Worm (Caenorhabditis elegans) whole organism, early embryonic: ENCODE results near the gene F53E4.2.

ENCODE experiments used
- B0310.2 ChIP-seq: sonication (generic microtip); optimal IDR thresholded peaks from 2 replicates; lab custom pipeline; 2016; ENCODE audit warnings: mild to moderate bottlenecking, missing genetic modification characterization, missing compliant biosample characterization
- F13C5.2 ChIP-seq: sonication (generic microtip); optimal IDR thresholded peaks from 2 replicates; lab custom pipeline; 2017; ENCODE audit warnings: mild to moderate bottlenecking, missing genetic modification characterization, inconsistent platforms, missing compliant biosample characterization
- aly-1 ChIP-seq: sonication (generic microtip); optimal IDR thresholded peaks from 2 replicates; lab custom pipeline; 2016; ENCODE audit warnings: missing genetic modification characterization, missing compliant biosample characterization
- ama-1 ChIP-seq: fragments of 150-350 bp; optimal IDR thresholded peaks from 2 replicates; lab custom pipeline; 2014
- ceh-13 ChIP-seq: fragments of 200-800 bp; sonication (Bioruptor generic); optimal IDR thresholded peaks from 2 replicates; lab custom pipeline; 2018; ENCODE audit warnings: mild to moderate bottlenecking, missing genetic modification characterization, missing compliant biosample characterization
- ceh-36 ChIP-seq: sonication (generic microtip); optimal IDR thresholded peaks from 2 replicates; lab custom pipeline; 2016; ENCODE audit warnings: missing genetic modification characterization, inconsistent platforms, missing compliant biosample characterization
- ets-7 ChIP-seq: sonication (generic microtip); optimal IDR thresholded peaks from 2 replicates; lab custom pipeline; 2016; ENCODE audit warnings: missing genotype, missing genetic modification characterization, missing compliant biosample characterization
- flt-1 ChIP-seq: fragments of 200-800 bp; sonication (Bioruptor generic); IDR thresholded peaks from 2 replicates; pipeline ENCODE4 v1.3.6; 2022; ENCODE audit warnings: missing genetic modification characterization, missing compliant biosample characterization
- hmbx-1 ChIP-seq: sonication (generic microtip); optimal IDR thresholded peaks from 2 replicates; lab custom pipeline; 2016; ENCODE audit warnings: mild to moderate bottlenecking, missing genetic modification characterization, missing compliant biosample characterization
- hmg-4 ChIP-seq: fragments of 200-800 bp; sonication (Bioruptor generic); optimal IDR thresholded peaks from 2 replicates; lab custom pipeline; 2018; ENCODE audit warnings: mild to moderate bottlenecking, missing genetic modification characterization, missing compliant biosample characterization
- hnd-1 ChIP-seq: sonication (generic microtip); optimal IDR thresholded peaks from 2 replicates; lab custom pipeline; 2016; ENCODE audit warnings: missing genetic modification characterization, missing compliant biosample characterization
- pes-1 ChIP-seq: fragments of 200-800 bp; sonication (Bioruptor generic); IDR thresholded peaks from 2 replicates; pipeline ENCODE4 v1.3.6; 2022; ENCODE audit warnings: missing genetic modification reagents, missing genetic modification characterization, missing compliant biosample characterization
- scrt-1 ChIP-seq: fragments of 200-800 bp; sonication (Bioruptor generic); IDR thresholded peaks from 2 replicates; pipeline ENCODE4 v1.3.6; 2022; ENCODE audit warnings: missing genetic modification characterization, missing compliant biosample characterization
- sea-1 ChIP-seq: fragments of 200-800 bp; sonication (Bioruptor generic); conservative IDR thresholded peaks from 2 replicates; pipeline ENCODE4 v1.3.6; 2022; ENCODE audit warnings: missing genetic modification characterization, missing compliant biosample characterization
- tbx-11 ChIP-seq: fragments of 200-800 bp; sonication (Bioruptor generic); IDR thresholded peaks from 2 replicates; pipeline ENCODE4 v1.3.6; 2022; ENCODE audit warnings: missing genetic modification characterization, missing compliant biosample characterization
- tbx-37 ChIP-seq: fragments of 200-800 bp; sonication (Bioruptor generic); conservative IDR thresholded peaks from 2 replicates; pipeline ENCODE4 v1.3.6; 2022; ENCODE audit warnings: missing genetic modification reagents, missing genetic modification characterization, missing compliant biosample characterization
- tra-4 ChIP-seq: sonication (generic microtip); optimal IDR thresholded peaks from 2 replicates; lab custom pipeline; 2017; ENCODE audit warnings: missing genetic modification characterization, missing compliant biosample characterization

The F53E4.2 gene

DNA sequence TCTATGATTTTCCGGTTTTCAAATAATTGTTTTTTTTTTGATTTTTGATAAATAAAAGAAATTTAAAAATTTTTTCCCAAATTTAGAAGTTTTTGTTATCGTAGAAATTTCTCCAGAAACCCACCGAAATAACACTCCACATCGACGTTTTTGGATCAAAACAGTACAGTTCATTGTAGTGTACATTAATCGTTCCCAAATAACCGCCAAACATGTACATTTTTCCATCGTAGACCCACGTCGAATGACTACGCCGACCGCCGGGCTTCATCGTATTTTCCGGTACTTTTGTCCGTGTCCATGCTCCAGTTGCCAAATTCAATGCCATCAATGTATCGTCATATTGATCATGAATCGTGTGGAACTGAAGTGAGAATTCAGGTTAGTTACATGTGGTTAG is at the start of gene F53E4.2:
Gene F53E4.2, plus strand, starts transcription at position 301 of the 400 bp plus-strand sequence.
- TF ChIP-seq ets-7 (no peak), tbx-37 (GFP tag; lab: Robert Waterston, UW) (no peak), pes-1 (GFP tag; lab: Robert Waterston, UW) (no peak), tra-4 (no peak), hmbx-1 (tag; lab: Kevin White, UChicago) (no peak)

DNA sequence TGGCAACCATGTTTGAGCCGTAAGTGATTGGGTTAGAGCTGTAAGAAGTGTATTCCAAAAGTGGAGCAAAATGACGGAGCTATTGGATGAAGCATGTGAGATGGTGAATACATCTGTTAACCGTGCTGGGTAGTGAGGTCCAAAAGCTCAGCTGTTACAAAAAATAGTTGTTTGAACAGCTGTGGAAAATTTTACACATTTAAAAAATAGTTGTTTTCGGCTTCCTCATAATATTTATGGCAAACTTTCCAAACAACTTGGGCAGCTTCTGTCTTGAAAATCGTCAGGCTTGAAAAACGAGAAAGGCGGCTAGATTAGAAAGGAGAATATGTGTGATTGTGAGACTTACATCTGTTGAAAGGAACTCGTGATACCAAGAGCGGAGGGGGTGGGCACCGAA is 49.2 kb upstream of the F53E4.2 start, which contains the start of gene fbxa-154:
Gene fbxa-154, minus strand, starts transcription at position 101 of the 400 bp plus-strand sequence.
- TF ChIP-seq scrt-1 (GFP tag; lab: Robert Waterston, UW) (no peak), sea-1 (no peak), ets-7 (no peak), ceh-36 (tag; lab: Kevin White, UChicago) (no peak), hmg-4 (GFP tag; lab: Kevin White, UChicago) (no peak), tbx-37 (GFP tag; lab: Robert Waterston, UW) (no peak), tra-4 (no peak), ceh-13 (no peak), ama-1 (lab: Kevin White, UChicago) (no peak), hnd-1 (tag; lab: Kevin White, UChicago) (no peak), flt-1 (GFP tag; lab: Robert Waterston, UW) (no peak)

ce11 chrV:15610350-15610940 is 43.8 kb upstream of the F53E4.2 start, which contains the start of the genes fbxa-153 and str-12:
fbxa-153 (minus strand) TSS chrV:15610384.
str-12 (plus strand) TSS chrV:15610890.
- no peak for TF ChIP-seq scrt-1 (GFP tag; lab: Robert Waterston, UW)
- TF ChIP-seq sea-1 = 0 out of 2 replicates have a peak, but pooled peaks have one; percentile 19
- peak; percentile 16 for TF ChIP-seq hmg-4 (GFP tag; lab: Kevin White, UChicago)
- TF ChIP-seq flt-1 (GFP tag; lab: Robert Waterston, UW) = no peak
- no peak for TF ChIP-seq ama-1 (lab: Kevin White, UChicago)
- no peak for TF ChIP-seq tbx-37 (GFP tag; lab: Robert Waterston, UW)
- peak; percentile 9 for TF ChIP-seq F13C5.2 (tag; lab: Kevin White, UChicago)
- no peak for TF ChIP-seq tbx-11 (GFP tag; lab: Robert Waterston, UW)
- no peak for TF ChIP-seq ceh-13
- TF ChIP-seq ceh-36 (tag; lab: Kevin White, UChicago) = no peak
- TF ChIP-seq B0310.2 (tag; lab: Kevin White, UChicago) = no peak
- TF ChIP-seq tra-4 = no peak
- no peak for TF ChIP-seq pes-1 (GFP tag; lab: Robert Waterston, UW)
- TF ChIP-seq hnd-1 (tag; lab: Kevin White, UChicago) = no peak
- TF ChIP-seq hmbx-1 (tag; lab: Kevin White, UChicago) = no peak

- TF ChIP-seq tbx-11 (GFP tag; lab: Robert Waterston, UW) (no peak), tra-4 (no peak), ceh-36 (tag; lab: Kevin White, UChicago) (no peak)
Measured at ce11 chrV:15612886-15613285, 41.3 kb upstream of the F53E4.2 start, which contains the start of gene str-263. str-263 (plus strand) TSS chrV:15613186.

DNA sequence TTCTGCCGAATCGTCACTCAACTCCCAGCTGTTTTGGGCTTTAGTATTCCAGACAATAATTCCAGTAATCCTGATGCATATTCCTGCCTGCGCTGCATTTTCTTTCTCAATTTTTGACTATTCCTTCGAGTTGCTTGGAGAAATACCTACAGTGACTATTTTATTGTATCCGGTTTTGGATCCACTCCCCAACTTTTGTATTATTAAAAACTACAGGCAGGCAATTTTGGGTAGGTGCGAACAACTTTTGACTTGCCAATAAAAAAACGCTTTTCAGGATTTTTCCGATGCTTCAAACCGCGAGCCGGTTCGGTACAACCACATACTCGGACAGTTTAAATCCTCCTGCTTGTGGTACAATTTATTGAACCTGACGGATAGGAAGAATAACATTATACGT is 39.7 kb upstream of the F53E4.2 start:
- TF ChIP-seq flt-1 (GFP tag; lab: Robert Waterston, UW) = no peak
- no peak for TF ChIP-seq hmbx-1 (tag; lab: Kevin White, UChicago)
- TF ChIP-seq tra-4 = no peak
- no peak for TF ChIP-seq B0310.2 (tag; lab: Kevin White, UChicago)
- TF ChIP-seq sea-1 = no peak
- TF ChIP-seq ama-1 (lab: Kevin White, UChicago) = no peak
- no peak for TF ChIP-seq ceh-13
- TF ChIP-seq pes-1 (GFP tag; lab: Robert Waterston, UW) = no peak
- TF ChIP-seq tbx-11 (GFP tag; lab: Robert Waterston, UW) = no peak
- TF ChIP-seq ets-7 = no peak
- no peak for TF ChIP-seq aly-1
- no peak for TF ChIP-seq hmg-4 (GFP tag; lab: Kevin White, UChicago)
- TF ChIP-seq hnd-1 (tag; lab: Kevin White, UChicago) = no peak

- no peak for TF ChIP-seq aly-1
Measured at ce11 chrV:15621518-15621917, 32.7 kb upstream of the F53E4.2 start, which contains the start of gene C55A1.1. C55A1.1 (plus strand) TSS chrV:15621818.

DNA sequence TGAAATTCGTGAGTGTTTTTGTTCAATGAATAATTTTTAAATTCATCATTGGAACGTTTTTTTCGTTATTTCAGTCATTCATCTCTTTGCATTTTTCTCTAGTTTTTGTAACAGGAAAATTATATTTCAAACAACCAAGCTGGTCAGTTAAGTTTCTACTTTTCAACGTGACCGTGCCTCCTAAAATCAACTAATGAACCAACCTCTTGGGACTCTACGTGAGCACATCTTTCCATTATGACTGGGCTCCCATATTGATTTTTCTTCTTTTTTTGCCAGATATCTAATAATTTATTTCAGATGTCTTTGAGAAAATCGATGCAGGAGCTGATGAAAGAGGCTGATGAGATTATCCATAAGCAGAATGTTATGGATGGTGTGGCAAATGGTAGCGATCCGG is 28.7 kb upstream of the F53E4.2 start, which contains the start of gene C55A1.11:
Gene C55A1.11, plus strand, starts transcription at position 301 of the 400 bp plus-strand sequence.
- TF ChIP-seq ama-1 (lab: Kevin White, UChicago) = no peak
- no peak for TF ChIP-seq sea-1
- TF ChIP-seq hnd-1 (tag; lab: Kevin White, UChicago) = no peak
- TF ChIP-seq ceh-13 = no peak
- no peak for TF ChIP-seq flt-1 (GFP tag; lab: Robert Waterston, UW)
- TF ChIP-seq scrt-1 (GFP tag; lab: Robert Waterston, UW) = no peak
- no peak for TF ChIP-seq tra-4
- no peak for TF ChIP-seq hmg-4 (GFP tag; lab: Kevin White, UChicago)
- no peak for TF ChIP-seq ets-7
- TF ChIP-seq B0310.2 (tag; lab: Kevin White, UChicago) = no peak
- no peak for TF ChIP-seq aly-1

DNA sequence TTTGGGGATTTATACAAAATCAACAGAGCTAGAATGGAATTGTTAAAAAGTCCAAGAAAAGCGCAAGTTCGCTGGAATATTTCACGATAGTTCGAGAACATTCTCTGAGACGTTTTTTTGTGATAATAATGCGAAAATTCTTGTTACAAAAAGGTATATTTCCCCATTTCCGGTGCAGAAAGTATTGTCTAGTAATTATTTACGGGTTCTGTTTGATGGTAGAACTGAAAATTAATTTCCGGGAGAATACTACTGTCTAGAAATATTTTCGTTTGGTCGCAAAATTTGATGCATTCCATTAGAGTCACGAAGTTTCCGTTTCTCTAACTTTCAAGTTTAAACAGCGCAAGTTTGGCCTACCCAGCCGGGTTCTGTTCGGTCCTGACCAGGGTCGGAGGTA is 24.7 kb upstream of the F53E4.2 start, which contains the start of gene str-248:
Gene str-248, minus strand, starts transcription at position 101 of the 400 bp plus-strand sequence.
- TF ChIP-seq sea-1 (no peak), ets-7 (no peak), tra-4 (no peak), ceh-36 (tag; lab: Kevin White, UChicago) (no peak), hmg-4 (GFP tag; lab: Kevin White, UChicago) (no peak), tbx-11 (GFP tag; lab: Robert Waterston, UW) (no peak), hnd-1 (tag; lab: Kevin White, UChicago) (no peak), hmbx-1 (tag; lab: Kevin White, UChicago) (no peak), F13C5.2 (tag; lab: Kevin White, UChicago) (no peak), pes-1 (GFP tag; lab: Robert Waterston, UW) (no peak), ama-1 (lab: Kevin White, UChicago) (no peak), B0310.2 (tag; lab: Kevin White, UChicago) (no peak), flt-1 (GFP tag; lab: Robert Waterston, UW) (no peak)
